Worm (Caenorhabditis elegans) whole organism, L1 larva: ENCODE data around the gene C33G8.13.

ENCODE experiments used
- ceh-82 ChIP-seq, 3 experiments: fragments of 150-350 bp in 1 of 3; sonication (generic microtip) in 2 of 3; optimal IDR thresholded peaks; 2 replicates each; lab custom pipeline; 2014 to 2017; ENCODE audit warnings: missing biosample characterization in 3 of 3, missing genetic modification characterization in 3 of 3
- ceh-90 ChIP-seq: sonication (generic microtip); optimal IDR thresholded peaks from 2 replicates; lab custom pipeline; 2016; ENCODE audit warnings: missing genetic modification characterization, missing compliant biosample characterization
- hlh-17 ChIP-seq: fragments of 200-800 bp; sonication (Bioruptor generic); optimal IDR thresholded peaks from 2 replicates; lab custom pipeline; 2018; ENCODE audit warnings: missing genetic modification characterization, mild to moderate bottlenecking, missing compliant biosample characterization, moderate library complexity, borderline replicate concordance
- sptf-1 ChIP-seq: fragments of 150-350 bp; optimal IDR thresholded peaks from 2 replicates; lab custom pipeline; 2014; ENCODE audit warnings: missing biosample characterization, missing genetic modification characterization
- unc-62 ChIP-seq: fragments of 150-350 bp; optimal IDR thresholded peaks from 2 replicates; lab custom pipeline; 2014; ENCODE audit warnings: missing biosample characterization, missing genetic modification reagents, missing genetic modification characterization

DNA sequence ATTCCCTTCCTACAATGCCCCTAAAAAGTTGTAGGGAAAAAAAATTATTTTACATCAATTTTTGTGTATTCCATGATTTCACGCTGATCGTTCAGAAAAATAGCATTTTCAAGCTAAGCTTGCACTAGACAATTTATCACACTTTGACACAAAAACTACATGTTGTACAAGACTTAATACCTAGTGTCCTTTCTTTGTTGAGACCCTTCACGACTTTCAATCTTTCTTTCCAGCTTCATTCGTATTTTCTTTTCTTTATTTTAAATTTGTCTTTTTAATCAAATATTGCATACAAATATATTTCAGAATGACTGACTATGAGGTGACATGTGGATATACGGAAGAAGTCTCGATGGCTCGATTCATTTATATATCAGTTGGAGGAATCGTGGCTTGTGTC, 30.2 kb upstream of the C33G8.13 start, which contains the start of gene F20A1.2:
- no peak for TF ChIP-seq unc-62
- no peak for TF ChIP-seq hlh-17 (GFP tag; lab: Kevin White, UChicago)
- no peak for TF ChIP-seq sptf-1 (tag; lab: Kevin White, UChicago)
- TF ChIP-seq ceh-90 (tag; lab: Kevin White, UChicago), result no peak
- no peak for TF ChIP-seq ceh-82 (tag; optimal IDR thresholded peaks at IDR 0.05; lab: Kevin White, UChicago)
